Fruit fly (Drosophila melanogaster) whole organism, prepupa: ENCODE results near the gene Inx2.

ENCODE experiments used
- Blimp-1 ChIP-seq: fragments of 200-800 bp; sonication (Bioruptor generic); optimal IDR thresholded peaks from 3 replicates; lab custom pipeline; 2017; ENCODE audit warnings: missing biosample characterization, missing genetic modification characterization, mild to moderate bottlenecking, moderate library complexity, missing genetic modification reagents
- CG15336 ChIP-seq: fragments of 200-800 bp; sonication (Bioruptor generic); IDR thresholded peaks from 2 replicates; pipeline ENCODE4 v1.3.6; 2022; ENCODE audit warnings: missing biosample characterization, missing genetic modification characterization
- CG1621 ChIP-seq: fragments of 200-800 bp; sonication (Bioruptor generic); optimal IDR thresholded peaks from 3 replicates; lab custom pipeline; 2018; ENCODE audit warnings: missing biosample characterization, mild to moderate bottlenecking, missing genetic modification characterization
- CG32006 ChIP-seq: fragments of 200-800 bp; sonication (Bioruptor generic); optimal IDR thresholded peaks from 3 replicates; lab custom pipeline; 2017; ENCODE audit warnings: missing biosample characterization, mild to moderate bottlenecking, missing genetic modification characterization
- CG4318 ChIP-seq: fragments of 200-800 bp; sonication (Bioruptor generic); optimal IDR thresholded peaks from 3 replicates; lab custom pipeline; 2017; ENCODE audit warnings: missing biosample characterization, mild to moderate bottlenecking, missing genetic modification characterization
- CG6792 ChIP-seq: fragments of 200-800 bp; sonication (Bioruptor generic); optimal IDR thresholded peaks from 3 replicates; lab custom pipeline; 2016; ENCODE audit warnings: missing biosample characterization, missing genetic modification characterization
- CG6854 ChIP-seq: fragments of 200-800 bp; sonication (Bioruptor generic); optimal IDR thresholded peaks from 2 replicates; lab custom pipeline; 2017; ENCODE audit warnings: missing biosample characterization, mild to moderate bottlenecking, missing genetic modification characterization
- CG9139 ChIP-seq: fragments of 200-800 bp; sonication (Bioruptor generic); optimal IDR thresholded peaks from 3 replicates; lab custom pipeline; 2017; ENCODE audit warnings: missing biosample characterization, mild to moderate bottlenecking, missing genetic modification characterization
- Eip75B ChIP-seq: fragments of 200-800 bp; sonication (Bioruptor generic); optimal IDR thresholded peaks from 3 replicates; lab custom pipeline; 2016; ENCODE audit warnings: missing biosample characterization, missing genetic modification characterization
- Sox14 ChIP-seq: fragments of 200-800 bp; sonication (Bioruptor generic); optimal IDR thresholded peaks from 3 replicates; lab custom pipeline; 2016; ENCODE audit warnings: missing biosample characterization, missing genetic modification characterization
- Sox15 ChIP-seq: fragments of 200-800 bp; sonication (Bioruptor generic); optimal IDR thresholded peaks from 3 replicates; lab custom pipeline; 2016; ENCODE audit warnings: missing biosample characterization, missing genetic modification characterization
- cyc ChIP-seq: fragments of 200-800 bp; sonication (Bioruptor generic); optimal IDR thresholded peaks from 3 replicates; lab custom pipeline; 2016; ENCODE audit warnings: missing biosample characterization, missing genetic modification characterization
- lz ChIP-seq: fragments of 200-800 bp; sonication (Bioruptor generic); optimal IDR thresholded peaks from 3 replicates; lab custom pipeline; 2016; ENCODE audit warnings: missing biosample characterization, missing genetic modification characterization
- topi ChIP-seq: fragments of 200-800 bp; sonication (Bioruptor generic); optimal IDR thresholded peaks from 3 replicates; lab custom pipeline; 2016; ENCODE audit warnings: missing biosample characterization, missing genetic modification characterization

DNA sequence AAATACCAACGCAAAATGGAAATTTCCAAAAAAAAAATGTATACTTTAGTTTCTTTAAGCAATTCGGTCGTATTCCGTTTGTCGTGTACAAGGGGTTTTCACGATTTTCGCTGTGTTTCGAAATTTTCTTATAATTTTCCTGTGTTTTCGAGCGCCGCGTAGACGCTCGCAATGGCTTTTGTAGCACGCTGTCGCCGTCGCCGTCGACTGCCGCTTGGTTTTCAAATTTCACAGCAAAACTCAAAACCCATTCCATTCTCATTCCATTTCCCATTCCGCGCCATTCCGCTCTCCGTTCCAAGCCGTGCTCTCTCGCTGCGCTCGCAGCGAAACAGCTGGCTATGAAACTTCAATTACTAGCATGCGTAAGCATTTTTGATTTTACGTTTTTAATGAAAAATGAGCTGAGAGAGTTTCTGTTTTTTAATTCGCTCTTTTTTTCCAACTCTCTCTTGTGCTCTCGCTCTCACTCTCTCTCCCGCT lies 17.0 kb upstream of the Inx2 start:
- peak; percentile 30 for TF ChIP-seq Eip75B (GFP tag; lab: Kevin White, UChicago)
- TF ChIP-seq CG15336 (GFP tag; lab: Robert Waterston, UW) = no peak
- peak; percentile 28 for TF ChIP-seq CG6854 (GFP tag; lab: Kevin White, UChicago)
- TF ChIP-seq topi (GFP tag; lab: Kevin White, UChicago) = peak; percentile 44
- no peak for TF ChIP-seq CG1621 (tag; lab: Kevin White, UChicago)
- no peak for TF ChIP-seq CG6792 (GFP tag; lab: Kevin White, UChicago)
- peak; percentile 51 for TF ChIP-seq lz
- no peak for TF ChIP-seq Sox15
- peak; percentile 9 for TF ChIP-seq cyc
- TF ChIP-seq Blimp-1 (GFP tag; lab: Kevin White, UChicago) = no peak
- peak; percentile 4 for TF ChIP-seq CG9139 (GFP tag; lab: Kevin White, UChicago)
- no peak for TF ChIP-seq CG4318 (GFP tag; lab: Kevin White, UChicago)
- peak; percentile 39 for TF ChIP-seq Sox14
- peak; percentile 54 for TF ChIP-seq CG32006 (GFP tag; lab: Kevin White, UChicago)
